Worm (Caenorhabditis elegans): Measurements from ENCODE around the gene T22C8.6.

ce11 chrII:8679799-8680198, 49.7 kb upstream of the T22C8.6 start:
- TF ChIP-seq ztf-29 (GFP tag; IDR thresholded peaks at IDR 0.05) (no peak), flt-1 (GFP tag; IDR thresholded peaks at IDR 0.05) (no peak), tab-1 (GFP tag; IDR thresholded peaks at IDR 0.05) (no peak), cog-1 (tag; optimal IDR thresholded peaks at IDR 0.05) (no peak), ref-1 (GFP tag; conservative IDR thresholded peaks at IDR 0.05) (no peak), med-1 (GFP tag; optimal IDR thresholded peaks at IDR 0.05; ENCODE audit: insufficient read depth) (no peak), T22C8.4 (GFP tag; IDR thresholded peaks at IDR 0.05) (no peak), ztf-23 (GFP tag; IDR thresholded peaks at IDR 0.05) (no peak)

Measured in whole organism, midembryonic.